Worm (Caenorhabditis elegans) whole organism, late embryonic: Measurements from ENCODE around the gene F58B6.1.

Experiments
- ceh-9 ChIP-seq: sonication (generic microtip); optimal IDR thresholded peaks from 2 replicates; lab custom pipeline; 2016; ENCODE audit warnings: mild to moderate bottlenecking, missing genetic modification characterization, inconsistent platforms, missing compliant biosample characterization
- elt-4 ChIP-seq: sonication (generic microtip); optimal IDR thresholded peaks from 2 replicates; lab custom pipeline; 2016; ENCODE audit warnings: missing genetic modification characterization, missing compliant biosample characterization
- lin-11 ChIP-seq: fragments of 200-800 bp; sonication (Bioruptor generic); optimal IDR thresholded peaks from 2 replicates; lab custom pipeline; 2018; ENCODE audit warnings: mild to moderate bottlenecking, missing genetic modification characterization, missing compliant biosample characterization
- nfya-1 ChIP-seq: sonication (generic microtip); optimal IDR thresholded peaks from 2 replicates; lab custom pipeline; 2017; ENCODE audit warnings: missing genetic modification characterization, mild to moderate bottlenecking, missing compliant biosample characterization, antibody characterized with exemption, moderate library complexity
- nhr-11 ChIP-seq: fragments of 150-350 bp; optimal IDR thresholded peaks from 2 replicates; lab custom pipeline; 2014; ENCODE audit warnings: missing biosample characterization, missing genetic modification characterization
- pha-4 ChIP-seq: fragments of 150-350 bp; optimal IDR thresholded peaks from 2 replicates; lab custom pipeline; 2018; ENCODE audit warnings: missing biosample characterization, missing genetic modification reagents, missing genetic modification characterization
- ztf-16 ChIP-seq: sonication (generic microtip); optimal IDR thresholded peaks from 2 replicates; lab custom pipeline; 2017; ENCODE audit warnings: missing genetic modification characterization, missing compliant biosample characterization

DNA sequence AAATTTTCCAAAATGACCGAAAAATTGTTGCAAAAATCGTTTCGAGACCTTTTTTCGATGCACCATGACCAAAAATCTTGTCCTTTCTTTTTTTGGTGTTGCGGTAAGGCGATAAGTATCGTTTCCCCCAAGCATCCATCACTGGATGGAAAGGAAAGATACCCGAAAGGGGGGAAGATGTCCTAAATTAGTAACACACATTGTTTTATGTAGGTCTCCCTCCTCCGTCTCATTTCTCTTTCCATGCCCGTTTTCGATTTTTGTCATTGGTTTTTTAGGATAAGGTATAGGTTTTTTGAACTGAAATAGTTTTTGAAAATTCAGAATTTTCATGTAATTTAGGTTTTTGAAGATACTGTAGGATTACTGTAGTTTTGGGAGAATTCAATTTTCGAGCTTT, 33.7 kb upstream of the F58B6.1 start:
- TF ChIP-seq lin-11 (no peak), pha-4 (tag; lab: Kevin White, UChicago) (no peak), ceh-9 (tag; lab: Kevin White, UChicago) (no peak), nhr-11 (tag; lab: Kevin White, UChicago) (no peak), nfya-1 (tag; lab: Kevin White, UChicago) (no peak), ztf-16 (tag; lab: Kevin White, UChicago) (no peak), elt-4 (tag; lab: Kevin White, UChicago) (no peak)
